Fruit fly (Drosophila melanogaster) whole organism, larva: ENCODE measurements around the gene Nelf-E.

Experiments used
- noc ChIP-seq: fragments of 200-800 bp; sonication (Bioruptor generic); optimal IDR thresholded peaks from 3 replicates; lab custom pipeline; 2019; ENCODE audit warnings: missing biosample characterization, mild to moderate bottlenecking, missing genetic modification characterization, moderate library complexity

The Nelf-E gene

DNA sequence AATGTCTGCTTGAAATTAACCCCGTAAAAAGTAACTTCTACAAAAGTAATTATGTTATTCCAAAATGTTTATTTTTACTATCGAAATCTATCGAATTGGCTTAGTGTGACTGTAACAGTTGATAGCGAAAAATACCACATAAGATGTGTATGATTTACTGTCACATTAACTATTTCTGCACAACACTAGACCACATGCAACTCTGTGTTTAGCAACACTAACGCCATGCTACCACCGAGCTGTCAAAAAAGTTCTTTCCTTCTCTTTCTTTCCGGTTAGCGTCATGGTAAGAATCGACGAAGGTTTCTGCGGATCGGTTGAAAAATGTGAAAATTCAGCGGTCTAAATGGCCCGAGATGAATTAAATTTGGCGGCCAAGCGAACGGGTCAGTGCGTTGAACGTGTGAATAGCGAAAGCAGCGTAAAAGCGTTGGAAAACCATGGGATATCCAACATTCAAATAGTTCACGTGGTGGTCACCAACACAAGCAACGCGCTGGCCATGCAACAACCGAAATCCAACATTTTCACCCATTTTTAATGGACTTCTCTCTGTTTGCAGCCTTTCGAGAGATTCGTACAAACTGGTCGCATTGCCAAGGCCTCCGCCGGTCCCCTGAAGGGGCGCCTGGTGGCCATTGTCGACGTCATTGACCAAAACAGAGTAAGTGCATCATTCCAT, at the start of gene Nelf-E, which contains the start of gene RpL14:
TSS of gene Nelf-E (minus strand) at position 128 of the 682 bp plus-strand sequence.
TSS of gene RpL14 (plus strand) at position 255 of the 682 bp plus-strand sequence.
- TF ChIP-seq noc (tag; lab: Kevin White, UChicago), result peak; percentile 85

DNA sequence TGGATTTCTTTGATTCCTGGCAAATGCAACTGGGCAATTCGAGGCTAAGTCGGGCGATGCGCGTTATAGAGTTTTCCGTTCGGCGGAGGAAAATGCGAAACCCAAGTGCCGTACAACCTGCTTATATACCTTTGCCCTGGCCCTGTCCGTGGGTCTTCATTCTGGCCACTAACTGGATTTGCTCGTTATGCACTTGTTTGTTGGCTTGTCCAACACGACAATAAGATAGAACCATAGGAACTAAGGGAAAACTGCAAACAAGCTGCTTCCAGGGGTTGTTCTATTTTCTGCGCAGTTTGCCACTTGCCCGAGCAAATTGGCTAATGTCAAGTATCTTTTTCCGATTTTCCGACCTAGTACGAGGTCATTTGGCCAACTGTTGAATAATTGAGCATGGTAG, 48.2 kb upstream of the Nelf-E start, which contains the start of gene Arr2:
TSS of gene Arr2 (minus strand) at position 101 of the 400 bp plus-strand sequence.
- no peak for TF ChIP-seq noc (tag; lab: Kevin White, UChicago)

DNA sequence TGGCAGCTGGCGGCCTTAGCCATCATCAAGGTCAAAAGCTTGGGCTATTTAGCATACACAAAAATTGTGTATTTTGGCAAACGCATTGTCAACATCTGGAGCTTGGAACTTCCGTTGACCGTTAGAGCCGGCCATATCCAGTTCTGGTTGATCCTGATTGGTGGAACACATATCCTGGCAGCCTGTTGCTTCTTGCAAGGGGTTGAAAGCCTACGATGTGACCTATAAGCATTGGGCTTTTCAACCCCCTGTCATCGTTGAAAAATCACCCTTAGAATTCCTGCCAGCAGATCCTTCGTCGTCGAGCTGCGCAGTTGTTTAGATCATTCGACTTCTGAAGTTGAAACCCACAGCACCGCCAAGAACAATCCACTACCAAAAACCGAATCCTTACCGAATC, 46.1 kb upstream of the Nelf-E start, which contains the start of the genes CG13305 and Pex7:
TSS of gene CG13305 (minus strand) at position 2 of the 400 bp plus-strand sequence.
TSS of gene Pex7 (plus strand) at position 325 of the 400 bp plus-strand sequence.
- TF ChIP-seq noc (tag; lab: Kevin White, UChicago), result no peak

DNA sequence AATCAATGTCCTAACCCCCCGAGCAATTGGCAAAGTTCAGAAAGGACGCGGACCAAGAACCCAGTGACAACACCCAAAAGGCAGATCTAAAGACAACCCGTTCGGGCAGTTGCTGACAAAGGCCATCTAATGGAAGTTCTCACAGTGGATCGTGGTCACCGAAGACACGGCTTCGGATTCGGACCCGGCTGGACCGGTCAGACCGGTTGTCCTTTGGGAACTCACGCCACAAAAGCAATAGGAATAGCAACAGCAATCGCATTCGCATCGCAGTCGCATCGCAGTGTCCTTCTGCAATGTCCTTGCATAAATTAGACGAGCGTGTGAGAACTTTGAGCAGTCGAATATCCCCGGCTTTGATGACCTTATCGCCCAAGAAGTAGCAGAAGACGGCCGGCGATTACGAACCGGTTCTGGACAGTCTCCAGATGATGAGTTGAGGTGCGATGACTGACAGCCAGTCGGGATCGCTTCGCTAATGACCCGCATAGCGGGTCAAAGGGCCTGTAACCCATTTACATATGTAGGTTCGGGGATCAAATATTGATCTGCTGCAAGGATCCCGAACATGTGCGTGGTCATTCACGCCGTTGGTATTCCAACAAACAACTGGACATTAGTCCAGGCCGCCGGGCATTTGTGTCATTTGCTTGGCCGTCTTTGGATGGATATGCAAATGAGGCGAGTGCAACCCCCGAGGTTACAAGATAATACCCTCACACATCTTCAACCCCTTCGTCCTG, 43.3 kb upstream of the Nelf-E start:
- no peak for TF ChIP-seq noc (tag; lab: Kevin White, UChicago)

DNA sequence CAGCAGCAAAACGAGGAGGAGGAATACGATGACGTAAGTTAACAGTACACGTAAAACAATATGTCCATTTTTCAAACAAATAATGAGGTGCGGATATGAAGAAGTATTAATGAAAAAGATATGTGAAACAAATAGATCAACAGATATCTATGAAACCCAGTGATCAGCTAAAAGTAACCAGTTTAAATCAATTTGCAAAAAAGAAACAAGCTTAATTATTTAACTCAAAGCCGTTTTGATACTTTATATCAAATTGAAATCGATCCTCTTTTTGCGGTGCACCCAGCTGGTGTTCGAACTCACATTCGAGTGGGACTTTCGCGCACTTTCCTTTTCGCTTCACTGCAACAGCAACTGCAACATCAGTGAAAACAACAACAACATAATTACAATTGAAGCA, 40.4 kb upstream of the Nelf-E start:
- TF ChIP-seq noc (tag; lab: Kevin White, UChicago), result no peak

DNA sequence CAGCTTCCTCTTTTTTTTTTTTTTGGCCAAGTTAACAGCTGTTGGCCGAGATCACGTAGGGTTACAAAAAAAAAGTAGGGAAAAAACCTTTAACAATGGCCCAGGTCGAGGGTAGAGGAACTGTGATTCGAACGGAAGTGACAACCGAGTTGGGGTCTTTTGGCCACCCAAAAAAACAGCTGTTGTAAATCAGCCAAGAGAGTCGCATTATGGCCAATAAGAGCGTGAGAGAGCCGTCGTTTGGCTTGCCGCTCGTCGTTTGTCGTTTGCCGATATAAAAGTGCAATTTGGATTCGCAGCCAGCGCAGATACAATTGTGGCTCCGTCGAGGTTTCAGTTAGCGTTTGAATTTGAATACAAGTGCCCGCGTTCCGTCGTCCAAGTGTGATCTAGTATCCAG, 39.5 kb upstream of the Nelf-E start, which contains the start of gene Cpr66D:
TSS of gene Cpr66D (plus strand) at position 301 of the 400 bp plus-strand sequence.
- no peak for TF ChIP-seq noc (tag; lab: Kevin White, UChicago)

DNA sequence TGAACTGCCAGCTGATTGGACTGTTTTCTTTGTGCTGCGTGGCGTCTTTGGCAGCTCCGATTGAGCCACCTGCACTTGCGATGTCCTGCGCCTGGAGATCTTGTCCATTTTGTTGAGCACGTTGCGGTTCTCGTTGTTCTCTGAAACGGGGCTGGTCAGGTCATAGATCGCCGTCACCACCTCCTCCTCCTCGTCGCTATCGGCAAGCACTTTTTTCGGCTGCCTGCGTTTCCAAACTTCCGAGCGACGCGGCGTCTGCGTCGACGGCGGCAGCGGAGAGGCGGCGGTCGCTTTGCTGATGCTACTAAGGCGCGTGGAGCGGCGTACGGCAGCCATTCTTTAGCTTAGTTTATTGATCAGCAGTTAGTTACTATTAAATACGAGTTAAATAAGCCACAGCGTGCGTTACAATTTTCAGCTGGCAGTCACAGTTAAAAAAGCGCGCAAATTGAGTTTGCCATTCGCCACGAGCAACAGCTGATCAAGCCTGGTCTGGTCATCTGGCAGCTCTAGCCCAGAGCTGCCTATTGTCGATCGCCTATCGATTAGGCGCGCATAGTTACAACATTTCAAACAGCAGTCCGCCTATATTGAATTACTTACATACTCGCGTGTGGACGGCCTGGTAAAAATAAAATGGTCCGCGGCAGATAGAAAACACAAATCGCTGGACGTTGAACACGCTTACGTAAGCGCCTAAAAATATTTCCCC, 33.1 kb upstream of the Nelf-E start, which contains the start of gene Cdc6:
TSS of gene Cdc6 (minus strand) at position 456 of the 712 bp plus-strand sequence.
- TF ChIP-seq noc (tag; lab: Kevin White, UChicago), result no peak

DNA sequence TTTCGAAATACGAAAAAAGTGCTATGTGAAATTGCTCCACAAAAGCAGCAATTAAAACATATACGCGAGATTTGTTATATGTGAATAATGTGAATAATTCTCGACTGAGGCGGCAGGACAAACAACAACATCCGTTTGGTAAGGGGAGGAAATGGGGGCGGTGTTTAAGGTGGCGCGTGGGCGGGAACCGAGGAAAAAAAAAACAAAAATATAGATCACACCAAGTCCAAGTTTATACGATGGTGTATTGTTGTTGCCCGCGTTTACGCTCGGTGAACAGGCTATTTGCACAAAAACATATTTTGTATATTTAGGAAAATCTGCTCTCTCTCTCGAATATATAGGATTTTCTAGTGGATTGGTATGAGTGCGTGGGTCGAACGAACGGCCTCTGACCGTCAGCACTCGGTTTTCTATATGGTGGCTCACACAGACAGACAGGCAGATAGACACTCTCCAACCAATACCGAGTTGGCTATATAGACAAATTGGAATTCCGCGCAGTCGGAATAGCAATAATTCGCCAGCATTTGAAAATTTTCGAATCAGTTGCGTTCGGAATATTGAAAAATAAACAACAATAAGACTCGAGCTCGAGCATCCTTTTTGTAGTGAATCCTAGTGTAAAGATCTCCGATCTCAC, 29.1 kb upstream of the Nelf-E start:
- no peak for TF ChIP-seq noc (tag; lab: Kevin White, UChicago)

DNA sequence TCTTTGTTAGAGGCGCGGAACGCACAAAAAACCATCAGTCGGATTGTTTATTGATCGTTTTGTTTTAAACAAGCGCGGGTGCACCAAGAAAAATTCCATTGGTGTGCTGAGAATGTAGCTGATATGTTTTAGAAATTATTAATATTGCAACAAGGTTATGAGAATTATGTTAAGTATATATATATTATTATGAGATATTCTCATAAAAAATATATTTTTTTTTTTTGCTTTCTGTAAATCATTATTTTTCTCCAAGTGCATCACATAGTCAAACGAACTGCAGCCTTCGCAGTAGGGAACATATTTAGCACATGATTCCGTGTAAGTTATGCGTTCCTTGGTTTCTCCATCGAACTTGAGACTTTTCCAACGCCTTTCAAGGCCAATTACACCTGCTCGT, 28.3 kb upstream of the Nelf-E start:
- TF ChIP-seq noc (tag; lab: Kevin White, UChicago), result no peak

DNA sequence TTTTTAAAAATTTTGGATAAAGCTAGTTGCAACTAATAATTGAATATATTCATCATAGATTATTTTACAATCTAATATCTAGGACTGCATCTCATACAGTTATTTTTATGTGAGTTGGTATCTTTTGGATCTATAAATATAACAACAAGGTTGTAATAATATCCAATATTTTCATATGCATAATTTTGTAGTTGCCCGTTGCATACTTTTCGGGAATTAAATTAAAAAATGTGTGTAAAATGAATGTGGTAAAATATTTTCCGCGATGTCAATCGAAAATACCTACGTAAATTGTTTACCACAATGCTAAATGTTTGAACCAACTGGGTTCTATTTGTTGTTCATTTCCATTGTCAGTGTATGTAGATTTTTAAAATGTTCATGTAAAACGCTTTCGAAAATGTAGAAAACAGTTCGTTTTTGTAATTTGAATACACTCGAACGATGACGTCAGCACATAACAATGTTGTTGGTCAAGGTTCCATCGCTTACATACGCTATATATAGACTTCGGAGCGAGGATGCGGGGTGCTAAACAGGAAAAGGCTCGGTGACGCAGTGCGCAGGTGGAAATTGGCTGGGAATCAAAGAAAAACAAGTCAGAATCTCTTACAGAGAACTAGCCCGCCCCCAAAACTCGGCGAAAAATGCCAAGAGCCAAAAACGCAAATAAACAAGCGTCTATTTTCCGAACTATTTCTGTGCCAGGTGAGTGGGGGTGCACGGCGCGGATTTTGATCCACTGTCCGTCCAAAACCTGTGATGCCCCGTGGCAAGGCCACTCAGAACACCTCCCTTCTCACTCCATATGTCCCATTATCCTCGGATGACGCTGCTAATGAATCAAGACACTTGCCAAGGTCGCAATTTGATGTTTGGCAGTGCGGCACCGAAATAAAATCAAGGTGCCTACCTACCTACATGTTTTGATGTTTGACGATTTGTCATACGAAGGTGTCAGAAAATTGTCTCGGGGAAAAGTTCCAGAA, 27.5 kb upstream of the Nelf-E start:
- TF ChIP-seq noc (tag; lab: Kevin White, UChicago), result no peak

DNA sequence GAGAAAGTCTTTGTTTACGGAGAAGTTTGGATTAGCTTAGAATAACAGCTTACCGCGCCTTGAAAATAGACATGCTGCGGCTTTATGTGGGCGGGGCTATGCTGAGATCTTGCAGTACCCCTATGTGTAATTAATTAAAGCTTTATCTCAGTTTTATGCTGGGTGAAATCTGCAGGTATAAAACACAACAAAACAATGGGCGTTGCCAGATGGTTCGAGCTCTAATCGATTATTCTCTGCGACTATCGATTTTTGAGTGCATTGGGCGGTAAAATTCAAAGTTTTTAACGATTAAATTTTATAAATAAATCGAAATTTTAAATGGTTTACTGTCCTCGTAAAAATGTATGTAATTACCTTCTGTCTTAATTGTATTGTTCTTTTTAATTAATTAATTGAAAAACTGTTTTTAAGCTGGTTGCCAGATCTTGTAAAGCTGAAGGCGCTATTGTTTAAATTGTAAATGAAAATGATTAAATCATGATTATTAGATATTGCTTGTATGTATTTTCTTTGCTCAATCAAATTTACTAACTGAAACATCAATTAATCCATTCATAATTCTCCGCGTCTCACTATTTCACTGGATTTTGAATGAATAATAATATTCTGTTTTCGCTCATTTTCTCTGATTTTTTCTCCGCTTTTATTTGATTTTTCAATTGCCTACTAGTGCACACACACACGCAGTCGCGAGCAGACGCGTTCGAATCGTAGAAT, 23.2 kb upstream of the Nelf-E start, which contains the start of the genes GAPsec and Zasp66:
TSS of gene GAPsec (minus strand) at position 200 of the 720 bp plus-strand sequence.
TSS of gene Zasp66 (plus strand) at position 670 of the 720 bp plus-strand sequence.
- TF ChIP-seq noc (tag; lab: Kevin White, UChicago), result no peak

DNA sequence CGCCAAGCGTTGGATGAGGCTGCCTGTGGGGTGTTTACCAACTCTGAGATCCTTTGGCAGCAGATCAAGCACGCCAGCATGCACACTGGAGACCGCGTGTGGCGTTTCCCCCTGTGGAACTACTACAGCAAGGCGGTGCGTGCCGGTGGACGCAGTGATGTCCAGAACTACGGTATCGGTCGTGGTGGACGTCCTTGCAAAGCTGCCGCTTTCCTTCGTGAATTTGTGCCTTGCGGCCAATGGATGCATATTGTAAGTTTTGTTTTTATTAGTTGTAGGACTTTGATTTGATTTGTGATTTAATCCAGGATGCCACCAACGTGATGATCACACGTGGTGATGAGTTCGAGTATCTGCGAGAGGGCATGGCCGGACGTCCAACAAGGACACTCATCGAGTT, 20.8 kb upstream of the Nelf-E start:
- no peak for TF ChIP-seq noc (tag; lab: Kevin White, UChicago)

DNA sequence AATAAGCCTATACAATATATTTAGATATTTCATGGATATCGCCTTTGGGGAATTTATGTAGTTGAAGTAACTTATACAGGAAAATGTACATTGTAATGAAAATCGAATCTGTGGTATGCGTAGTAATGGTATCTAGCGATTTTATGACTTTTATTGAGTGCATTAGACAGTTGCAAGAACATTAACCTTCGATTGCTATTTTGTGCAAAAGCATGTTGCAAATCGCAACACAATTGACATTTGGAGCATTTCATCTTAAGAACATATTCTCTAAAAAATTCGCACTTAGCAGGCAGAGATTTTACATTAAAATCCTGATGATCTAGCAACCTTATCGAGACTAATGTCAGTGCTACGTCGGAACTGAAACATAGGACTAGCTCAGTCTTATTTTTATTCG, 18.9 kb upstream of the Nelf-E start, which contains the start of gene S-Lap2:
TSS of gene S-Lap2 (plus strand) at position 301 of the 400 bp plus-strand sequence.
- no peak for TF ChIP-seq noc (tag; lab: Kevin White, UChicago)
